Fruit fly (Drosophila melanogaster): ENCODE data around the gene CG2983.

Gene CG2983

DNA sequence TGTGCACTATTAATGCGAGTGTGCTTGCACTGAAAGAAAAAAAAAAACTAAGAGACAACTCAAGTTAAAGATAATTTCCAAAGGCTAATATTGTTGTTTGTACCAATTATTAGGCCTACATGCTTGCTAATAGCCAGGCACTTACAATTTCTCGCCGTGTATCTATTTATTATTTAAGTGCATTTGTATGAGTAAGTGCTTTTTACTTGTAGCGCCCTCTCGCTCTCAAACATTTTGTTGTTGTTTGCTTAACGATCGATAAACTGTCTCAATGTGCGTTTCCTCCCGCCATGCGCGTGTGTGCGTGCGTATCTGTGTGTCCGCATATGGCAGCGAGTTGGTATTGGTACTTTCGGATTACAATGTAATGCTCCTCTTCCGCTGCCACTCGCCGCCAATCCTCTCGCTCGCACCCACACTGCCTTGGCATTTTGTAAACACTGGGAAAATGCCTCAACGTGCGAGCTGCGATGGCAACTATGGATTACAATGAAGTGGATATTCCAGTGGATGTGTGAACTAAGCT is 49.7 kb downstream of the CG2983 start (continued):
- TF ChIP-seq Ets65A (GFP tag) (peak; percentile 97), CG14014 (GFP tag; IDR thresholded peaks at IDR 0.05) (peak; percentile 64), ems (GFP tag; optimal IDR thresholded peaks at IDR 0.05) (peak; percentile 72), CG12744 (GFP tag; optimal IDR thresholded peaks at IDR 0.05) (peak; percentile 66), CG17186 (GFP tag; optimal IDR thresholded peaks at IDR 0.05) (no peak), MBD-R2 (GFP tag; IDR thresholded peaks at IDR 0.05) (peak; percentile 15; the same call in 1 of the 2 replicates), CG6813 (GFP tag; optimal IDR thresholded peaks at IDR 0.05) (peak; percentile 73), gro (GFP tag; optimal IDR thresholded peaks at IDR 0.05) (peak; percentile 58), CG7745 (tag; optimal IDR thresholded peaks at IDR 0.05) (peak; percentile 64), zen (tag; optimal IDR thresholded peaks at IDR 0.05) (peak; percentile 70), CG12219 (GFP tag; optimal IDR thresholded peaks at IDR 0.05) (peak; percentile 60), CG15011 (GFP tag; optimal IDR thresholded peaks at IDR 0.05) (no peak), ci (GFP tag; IDR thresholded peaks at IDR 0.05) (peak; percentile 93), ind (GFP tag; optimal IDR thresholded peaks at IDR 0.05) (peak; percentile 80), Usf (GFP tag; optimal IDR thresholded peaks at IDR 0.05) (no peak), CG11456 (GFP tag; IDR thresholded peaks at IDR 0.05) (peak; percentile 80), pros (GFP tag; optimal IDR thresholded peaks at IDR 0.05) (peak; percentile 66), psq (GFP tag; optimal IDR thresholded peaks at IDR 0.05) (peak; percentile 42), Ada2b (GFP tag; IDR thresholded peaks at IDR 0.05) (peak; percentile 79), Hr78 (GFP tag; optimal IDR thresholded peaks at IDR 0.05) (peak in 1 of 2 experiments; percentile 47), CG6272 (GFP tag; IDR thresholded peaks at IDR 0.05) (peak; percentile 66), CG18262 (tag; optimal IDR thresholded peaks at IDR 0.05) (peak; percentile 77), CG7963 (GFP tag; IDR thresholded peaks at IDR 0.05; ENCODE audit: partially characterized antibody) (no peak), Chrac-16 (GFP tag; optimal IDR thresholded peaks at IDR 0.05) (peak; percentile 91), exex (tag; optimal IDR thresholded peaks at IDR 0.05) (no peak), CG4820 (GFP tag; optimal IDR thresholded peaks at IDR 0.05) (peak; percentile 91), Dip3 (GFP tag; optimal IDR thresholded peaks at IDR 0.05) (peak; percentile 42), Bgb (GFP tag; IDR thresholded peaks at IDR 0.05; ENCODE audit: partially characterized antibody) (no peak), Doc3 (GFP tag; IDR thresholded peaks at IDR 0.05; ENCODE audit: partially characterized antibody) (no peak), CG2120 (GFP tag; optimal IDR thresholded peaks at IDR 0.05) (peak; percentile 78), CG12391 (tag; optimal IDR thresholded peaks at IDR 0.05) (peak; percentile 83), CG18764 (GFP tag; optimal IDR thresholded peaks at IDR 0.05) (peak; percentile 62), CG17328 (GFP tag; IDR thresholded peaks at IDR 0.05) (peak; percentile 90), HLH4C (GFP tag; IDR thresholded peaks at IDR 0.05; ENCODE audit: partially characterized antibody) (no peak), Dref (GFP tag; IDR thresholded peaks at IDR 0.05) (no peak), CG15514 (GFP tag; optimal IDR thresholded peaks at IDR 0.05) (peak; percentile 27), tup (GFP tag; optimal IDR thresholded peaks at IDR 0.05) (peak; percentile 78), crp (GFP tag; optimal IDR thresholded peaks at IDR 0.05) (peak in 1 of 2 experiments; percentile 21), Hand (GFP tag; optimal IDR thresholded peaks at IDR 0.05) (peak; percentile 46), CG15479 (GFP tag; optimal IDR thresholded peaks at IDR 0.05) (no peak), CG10959 (GFP tag; IDR thresholded peaks at IDR 0.05) (peak; percentile 72), zfh1 (GFP tag; IDR thresholded peaks at IDR 0.05) (peak; percentile 87), nau (GFP tag; optimal IDR thresholded peaks at IDR 0.05) (peak; percentile 28), CG6765 (GFP tag; optimal IDR thresholded peaks at IDR 0.05) (no peak), GATAe (GFP tag; conservative IDR thresholded peaks at IDR 0.05) (peak; percentile 34; the same call in 1 of the 2 replicates), CG10209 (GFP tag; optimal IDR thresholded peaks at IDR 0.05) (peak; percentile 82), Lim3 (GFP tag; IDR thresholded peaks at IDR 0.05) (peak; percentile 59; the same call in 1 of the 2 replicates), CG31441 (GFP tag; IDR thresholded peaks at IDR 0.05) (peak; percentile 79), fu2 (GFP tag; optimal IDR thresholded peaks at IDR 0.05) (peak; percentile 75)

All from whole organism, embryonic.